Worm (Caenorhabditis elegans) whole organism, L3 larva: ENCODE data around the gene R02F11.3.
A peak's percentile ranks its signal among the peaks of the same experiment; 100 is the strongest.

Source experiments
- R02D3.7 ChIP-seq: fragments of 150-350 bp; optimal IDR thresholded peaks from 2 replicates; lab custom pipeline; 2014; ENCODE audit warnings: missing biosample characterization, missing genetic modification characterization
- ZK546.5 ChIP-seq: sonication (generic microtip); optimal IDR thresholded peaks from 2 replicates; lab custom pipeline; 2017; ENCODE audit warnings: missing biosample characterization, missing genetic modification characterization
- aly-2 ChIP-seq: fragments of 150-350 bp; optimal IDR thresholded peaks from 2 replicates; lab custom pipeline; 2014; ENCODE audit warnings: missing biosample characterization, missing genetic modification characterization
- ama-1 ChIP-seq: fragments of 150-350 bp; optimal IDR thresholded peaks from 2 replicates; lab custom pipeline; 2018
- ceh-16 ChIP-seq: sonication (generic microtip); optimal IDR thresholded peaks from 2 replicates; lab custom pipeline; 2017; ENCODE audit warnings: missing biosample characterization, missing genetic modification characterization
- ceh-28 ChIP-seq: fragments of 150-350 bp; optimal IDR thresholded peaks from 2 replicates; lab custom pipeline; 2014; ENCODE audit warnings: missing biosample characterization, missing genetic modification reagents, missing genetic modification characterization
- ceh-82 ChIP-seq: fragments of 150-350 bp; optimal IDR thresholded peaks from 2 replicates; lab custom pipeline; 2014; ENCODE audit warnings: missing biosample characterization, missing genetic modification characterization
- daf-12 ChIP-seq: fragments of 150-350 bp; optimal IDR thresholded peaks from 2 replicates; lab custom pipeline; 2014; ENCODE audit warnings: missing biosample characterization, missing genetic modification reagents, missing genetic modification characterization
- egl-5 ChIP-seq: fragments of 150-350 bp; optimal IDR thresholded peaks from 2 replicates; lab custom pipeline; 2017; ENCODE audit warnings: missing biosample characterization, missing genetic modification reagents, missing genetic modification characterization, inconsistent platforms
- elt-2 ChIP-seq: sonication (generic microtip); optimal IDR thresholded peaks from 2 replicates; lab custom pipeline; 2016; ENCODE audit warnings: missing genetic modification reagents, mild to moderate bottlenecking, missing genetic modification characterization, missing compliant biosample characterization
- elt-3 ChIP-seq, 3 experiments: fragments of 150-350 bp in 1 of 3; sonication (generic microtip) in 2 of 3; optimal IDR thresholded peaks; 2 replicates in 2 of 3; 4 replicates in 1 of 3; lab custom pipeline; 2014 to 2017; ENCODE audit warnings: missing biosample characterization in 3 of 3, missing genetic modification characterization in 3 of 3
- eor-1 ChIP-seq, 2 experiments: fragments of 150-350 bp; optimal IDR thresholded peaks; 2 replicates each; lab custom pipeline; 2014 to 2018; ENCODE audit warnings: missing biosample characterization in 2 of 2, missing genetic modification characterization in 2 of 2
- fkh-2 ChIP-seq: fragments of 150-350 bp; optimal IDR thresholded peaks from 2 replicates; lab custom pipeline; 2014; ENCODE audit warnings: missing biosample characterization, missing genetic modification reagents, missing genetic modification characterization
- fos-1 ChIP-seq: fragments of 150-350 bp; optimal IDR thresholded peaks from 2 replicates; lab custom pipeline; 2014; ENCODE audit warnings: missing biosample characterization, missing genetic modification characterization
- hmg-11 ChIP-seq: sonication (generic microtip); optimal IDR thresholded peaks from 2 replicates; lab custom pipeline; 2016; ENCODE audit warnings: missing genetic modification characterization, missing compliant biosample characterization
- jun-1 ChIP-seq: fragments of 150-350 bp; optimal IDR thresholded peaks from 2 replicates; lab custom pipeline; 2014; ENCODE audit warnings: missing biosample characterization, missing genetic modification reagents, missing genetic modification characterization
- lin-15B ChIP-seq: fragments of 150-350 bp; optimal IDR thresholded peaks from 2 replicates; lab custom pipeline; 2014; ENCODE audit warnings: missing biosample characterization, missing genetic modification characterization
- lin-39 ChIP-seq: fragments of 150-350 bp; optimal IDR thresholded peaks from 2 replicates; lab custom pipeline; 2018; ENCODE audit warnings: missing biosample characterization, missing genetic modification reagents, missing genetic modification characterization
- lsy-12 ChIP-seq: sonication (generic microtip); optimal IDR thresholded peaks from 2 replicates; lab custom pipeline; 2016; ENCODE audit warnings: mild to moderate bottlenecking, missing genetic modification characterization, missing compliant biosample characterization
- mdl-1 ChIP-seq: fragments of 150-350 bp; optimal IDR thresholded peaks from 2 replicates; lab custom pipeline; 2014; ENCODE audit warnings: missing biosample characterization, missing genetic modification characterization
- mml-1 ChIP-seq: fragments of 150-350 bp; sonication (generic microtip); optimal IDR thresholded peaks from 3 replicates; lab custom pipeline; 2014; ENCODE audit warnings: missing biosample characterization, missing genetic modification characterization
- nfya-1 ChIP-seq: sonication (generic microtip); optimal IDR thresholded peaks from 2 replicates; lab custom pipeline; 2017; ENCODE audit warnings: missing genetic modification characterization, mild to moderate bottlenecking, missing compliant biosample characterization, antibody characterized with exemption, moderate library complexity; ENCODE audit not compliant: insufficient read depth
- nhr-11 ChIP-seq: fragments of 150-350 bp; optimal IDR thresholded peaks from 2 replicates; lab custom pipeline; 2014; ENCODE audit warnings: missing biosample characterization, missing genetic modification characterization
- nhr-23 ChIP-seq: fragments of 150-350 bp; optimal IDR thresholded peaks from 2 replicates; lab custom pipeline; 2014; ENCODE audit warnings: missing biosample characterization, missing genetic modification reagents, missing genetic modification characterization
- nhr-25 ChIP-seq: sonication (generic microtip); optimal IDR thresholded peaks from 2 replicates; lab custom pipeline; 2017; ENCODE audit warnings: missing biosample characterization, missing genetic modification characterization
- nhr-28 ChIP-seq: fragments of 150-350 bp; optimal IDR thresholded peaks from 2 replicates; lab custom pipeline; 2014; ENCODE audit warnings: missing biosample characterization, missing genetic modification characterization
- nhr-43 ChIP-seq: sonication (generic microtip); optimal IDR thresholded peaks from 2 replicates; lab custom pipeline; 2016; ENCODE audit warnings: mild to moderate bottlenecking, missing genetic modification characterization, missing compliant biosample characterization; ENCODE audit not compliant: poor library complexity, severe bottlenecking
- nhr-77 ChIP-seq: fragments of 150-350 bp; optimal IDR thresholded peaks from 2 replicates; lab custom pipeline; 2014; ENCODE audit warnings: missing biosample characterization, missing genetic modification characterization
- pha-4 ChIP-seq: fragments of 150-350 bp; optimal IDR thresholded peaks from 2 replicates; lab custom pipeline; 2014; ENCODE audit warnings: missing biosample characterization, missing genetic modification reagents, missing genetic modification characterization
- sea-2 ChIP-seq: fragments of 150-350 bp; sonication (generic microtip); optimal IDR thresholded peaks from 4 replicates; lab custom pipeline; 2014; ENCODE audit warnings: missing biosample characterization, missing genetic modification reagents, missing genetic modification characterization
- skn-1 ChIP-seq: fragments of 150-350 bp; optimal IDR thresholded peaks from 2 replicates; lab custom pipeline; 2014; ENCODE audit warnings: missing biosample characterization, missing genetic modification characterization
- snpc-4 ChIP-seq: fragments of 150-350 bp; optimal IDR thresholded peaks from 2 replicates; lab custom pipeline; 2014; ENCODE audit warnings: missing biosample characterization, missing genetic modification characterization
- tbx-2 ChIP-seq: sonication (generic microtip); optimal IDR thresholded peaks from 2 replicates; lab custom pipeline; 2016; ENCODE audit warnings: mild to moderate bottlenecking, missing genetic modification characterization, missing compliant biosample characterization
- unc-39 ChIP-seq: sonication (generic microtip); optimal IDR thresholded peaks from 4 replicates; lab custom pipeline; 2017; ENCODE audit warnings: missing biosample characterization, missing genetic modification characterization
- ztf-4 ChIP-seq: fragments of 150-350 bp; optimal IDR thresholded peaks from 2 replicates; lab custom pipeline; 2014; ENCODE audit warnings: missing biosample characterization, missing genetic modification characterization

The R02F11.3 gene

ce11 chrV:4823683-4824391 is 18.1 kb upstream of the R02F11.3 start:
- TF ChIP-seq elt-2 (peak; percentile 55), ama-1 (lab: Kevin White, UChicago) (peak; percentile 90), mml-1 (tag; lab: Kevin White, UChicago) (no peak), ztf-4 (tag; lab: Kevin White, UChicago) (peak; percentile 83), pha-4 (tag; lab: Kevin White, UChicago) (peak; percentile 30), snpc-4 (tag; lab: Kevin White, UChicago) (no peak), nhr-43 (tag; lab: Kevin White, UChicago) (peak; percentile 29), aly-2 (peak; percentile 8), nhr-11 (tag; lab: Kevin White, UChicago) (no peak), ceh-82 (tag; lab: Kevin White, UChicago) (no peak), tbx-2 (peak; percentile 24), fos-1 (tag; lab: Kevin White, UChicago) (no peak), nfya-1 (tag; lab: Kevin White, UChicago) (peak; percentile 5), nhr-23 (tag; lab: Kevin White, UChicago) (peak; percentile 49), ceh-16 (tag; lab: Kevin White, UChicago) (no peak), lsy-12 (tag; lab: Kevin White, UChicago) (peak; percentile 74), ceh-28 (tag; lab: Kevin White, UChicago) (no peak), fkh-2 (tag; lab: Kevin White, UChicago) (no peak)

- no peak for TF ChIP-seq eor-1 (tag; optimal IDR thresholded peaks at IDR 0.05; lab: Kevin White, UChicago)
- TF ChIP-seq tbx-2, result no peak
- no peak for TF ChIP-seq jun-1
- TF ChIP-seq nhr-25 (tag; lab: Kevin White, UChicago), result no peak
- no peak for TF ChIP-seq nhr-77 (tag; lab: Kevin White, UChicago)
Measured at ce11 chrV:4823323-4823682, 17.6 kb upstream of the R02F11.3 start, which contains the start of gene adss-1. Gene adss-1, minus strand, starts transcription at chrV:4823423.

ce11 chrV:4820601-4821000 is 14.9 kb upstream of the R02F11.3 start:
- peak; percentile 0 for TF ChIP-seq mdl-1 (tag; lab: Kevin White, UChicago)
- TF ChIP-seq elt-2, result peak; percentile 27
- peak; percentile 2 for TF ChIP-seq ama-1 (lab: Kevin White, UChicago)
- TF ChIP-seq nfya-1 (tag; lab: Kevin White, UChicago), result peak; percentile 16
- TF ChIP-seq egl-5, result no peak
- TF ChIP-seq, all 47 proteins: peak for 4

ce11 chrV:4818563-4818962 is 12.8 kb upstream of the R02F11.3 start, which contains the start of gene ccep-97:
Gene ccep-97, minus strand, starts transcription at chrV:4818663.
- no peak for TF ChIP-seq ceh-16 (tag; lab: Kevin White, UChicago)
- TF ChIP-seq nhr-28 (tag; lab: Kevin White, UChicago), result no peak
- no peak for TF ChIP-seq elt-3 (tag; optimal IDR thresholded peaks at IDR 0.05; lab: Kevin White, UChicago)
- TF ChIP-seq jun-1, result no peak
- TF ChIP-seq fkh-2 (tag; lab: Kevin White, UChicago), result no peak
- TF ChIP-seq sea-2, result no peak
- TF ChIP-seq ama-1 (lab: Kevin White, UChicago), result no peak
- no peak for TF ChIP-seq ceh-82 (tag; lab: Kevin White, UChicago)
- TF ChIP-seq, all 47 proteins: peak for 0

- TF ChIP-seq skn-1 (tag; lab: Kevin White, UChicago) (no peak), eor-1 (tag; optimal IDR thresholded peaks at IDR 0.05; lab: Kevin White, UChicago) (no peak), nfya-1 (tag; lab: Kevin White, UChicago) (peak; percentile 65)
Measured at ce11 chrV:4813825-4814224, 8.1 kb upstream of the R02F11.3 start.

ce11 chrV:4810653-4811052 is 4.9 kb upstream of the R02F11.3 start:
- TF ChIP-seq nhr-28 (tag; lab: Kevin White, UChicago), result no peak
- peak; percentile 48 for TF ChIP-seq snpc-4 (tag; lab: Kevin White, UChicago)
- peak; percentile 9 for TF ChIP-seq pha-4 (tag; lab: Kevin White, UChicago)
- peak; percentile 63 for TF ChIP-seq nfya-1 (tag; lab: Kevin White, UChicago)
- TF ChIP-seq ZK546.5, result no peak
- TF ChIP-seq lin-39 (tag; lab: Kevin White, UChicago), result peak; percentile 56
- TF ChIP-seq aly-2, result no peak
- TF ChIP-seq ama-1 (lab: Kevin White, UChicago), result no peak
- peak; percentile 70 for TF ChIP-seq hmg-11 (tag; lab: Kevin White, UChicago)
- TF ChIP-seq R02D3.7 (tag; lab: Kevin White, UChicago), result no peak
- peak; percentile 82 for TF ChIP-seq lin-15B (tag; lab: Kevin White, UChicago)
- TF ChIP-seq daf-12, result no peak
- TF ChIP-seq unc-39 (tag; lab: Kevin White, UChicago), result no peak
- TF ChIP-seq, all 47 proteins: peak for 6
